Fruit fly (Drosophila melanogaster) whole organism, embryonic: Measurements from ENCODE around the gene Spn88Ea.

Source experiments
- Bdp1 ChIP-seq: fragments of 200-800 bp; sonication (Bioruptor generic); optimal IDR thresholded peaks from 3 replicates; lab custom pipeline; 2016; ENCODE audit warnings: missing biosample characterization, missing genetic modification characterization
- CG10979 ChIP-seq: fragments of 200-800 bp; sonication (Bioruptor generic); optimal IDR thresholded peaks from 2 replicates; lab custom pipeline; 2018; ENCODE audit warnings: missing biosample characterization, mild to moderate bottlenecking, missing genetic modification characterization, moderate library complexity
- CG11093 ChIP-seq: fragments of 200-800 bp; sonication (Bioruptor generic); IDR thresholded peaks from 3 replicates; pipeline ENCODE4 v1.3.6; 2022; ENCODE audit warnings: missing biosample characterization, missing genetic modification characterization
- CG11695 ChIP-seq: fragments of 200-800 bp; sonication (Bioruptor generic); IDR thresholded peaks from 3 replicates; pipeline ENCODE4 v1.3.6; 2022; ENCODE audit warnings: missing biosample characterization, missing genetic modification characterization
- CG13123 ChIP-seq: fragments of 200-800 bp; sonication (Bioruptor generic); optimal IDR thresholded peaks from 2 replicates; lab custom pipeline; 2016; ENCODE audit warnings: missing biosample characterization, missing genetic modification characterization
- CG13296 ChIP-seq: fragments of 200-800 bp; sonication (Bioruptor generic); optimal IDR thresholded peaks from 3 replicates; lab custom pipeline; 2018; ENCODE audit warnings: missing biosample characterization, mild to moderate bottlenecking, missing genetic modification characterization
- CG13624 ChIP-seq: fragments of 200-800 bp; sonication (Bioruptor generic); optimal IDR thresholded peaks from 2 replicates; lab custom pipeline; 2016; ENCODE audit warnings: missing biosample characterization, missing genetic modification characterization
- CG15514 ChIP-seq: fragments of 200-800 bp; sonication (Bioruptor generic); optimal IDR thresholded peaks from 3 replicates; lab custom pipeline; 2017; ENCODE audit warnings: missing biosample characterization, missing genetic modification characterization, mild to moderate bottlenecking, moderate library complexity, missing genetic modification reagents
- CG1832 ChIP-seq: fragments of 200-800 bp; sonication (Bioruptor generic); optimal IDR thresholded peaks from 2 replicates; lab custom pipeline; 2017; ENCODE audit warnings: missing biosample characterization, mild to moderate bottlenecking, missing genetic modification characterization, inconsistent platforms
- CG2120 ChIP-seq: fragments of 200-800 bp; sonication (Bioruptor generic); optimal IDR thresholded peaks from 3 replicates; lab custom pipeline; 2016; ENCODE audit warnings: missing biosample characterization, missing genetic modification characterization
- CG2678 ChIP-seq: fragments of 200-800 bp; sonication (Bioruptor generic); optimal IDR thresholded peaks from 3 replicates; lab custom pipeline; 2019; ENCODE audit warnings: missing biosample characterization, mild to moderate bottlenecking, missing genetic modification characterization, moderate library complexity
- CG30403 ChIP-seq: fragments of 200-800 bp; sonication (Bioruptor generic); optimal IDR thresholded peaks from 3 replicates; lab custom pipeline; 2016; ENCODE audit warnings: missing biosample characterization, missing genetic modification characterization
- CG34224 ChIP-seq: fragments of 200-800 bp; sonication (Bioruptor generic); IDR thresholded peaks from 3 replicates; pipeline ENCODE4 v1.3.6; 2022; ENCODE audit warnings: missing biosample characterization, missing genetic modification characterization; ENCODE audit not compliant: partially characterized antibody
- CG4707 ChIP-seq: fragments of 200-800 bp; sonication (Bioruptor generic); optimal IDR thresholded peaks from 2 replicates; lab custom pipeline; 2018; ENCODE audit warnings: missing biosample characterization, mild to moderate bottlenecking, missing genetic modification characterization, moderate library complexity
- CG6765 ChIP-seq: fragments of 200-800 bp; sonication (Bioruptor generic); optimal IDR thresholded peaks from 3 replicates; lab custom pipeline; 2017; ENCODE audit warnings: missing biosample characterization, mild to moderate bottlenecking, missing genetic modification characterization
- CG9215 ChIP-seq: fragments of 200-800 bp; sonication (Bioruptor generic); IDR thresholded peaks from 2 replicates; pipeline ENCODE4 v1.3.6; 2022; ENCODE audit warnings: missing biosample characterization, missing genetic modification characterization
- CG9797 ChIP-seq: fragments of 200-800 bp; sonication (Bioruptor generic); optimal IDR thresholded peaks from 3 replicates; lab custom pipeline; 2018; ENCODE audit warnings: missing biosample characterization, mild to moderate bottlenecking, missing genetic modification characterization
- D ChIP-seq, 2 experiments: fragments of 200-800 bp in 1 of 2; fragments of >200 bp in 1 of 2; sonication (Bioruptor generic) in 1 of 2; optimal IDR thresholded peaks; 2 replicates in 1 of 2; 3 replicates in 1 of 2; lab custom pipeline; 2017; ENCODE audit warnings: mild to moderate bottlenecking in 1 of 2, missing biosample characterization in 1 of 2, missing genetic modification characterization in 1 of 2, missing genetic modification reagents in 1 of 2
- Dref ChIP-seq: fragments of 200-800 bp; sonication (Bioruptor generic); IDR thresholded peaks from 2 replicates; pipeline ENCODE4 v1.3.6; 2022; ENCODE audit warnings: missing biosample characterization, missing genetic modification characterization
- Ets97D ChIP-seq: fragments of 200-800 bp; sonication (Bioruptor generic); optimal IDR thresholded peaks from 3 replicates; lab custom pipeline; 2016; ENCODE audit warnings: missing biosample characterization, missing genetic modification characterization
- Lpt ChIP-seq: fragments of >200 bp; optimal IDR thresholded peaks from 2 replicates; lab custom pipeline; 2018; ENCODE audit warnings: missing biosample characterization, missing genetic modification characterization
- MBD-R2 ChIP-seq: fragments of 200-800 bp; sonication (Bioruptor generic); IDR thresholded peaks from 2 replicates; pipeline ENCODE4 v1.3.6; 2022; ENCODE audit warnings: missing biosample characterization, missing genetic modification characterization
- Nf-YC ChIP-seq: fragments of 200-800 bp; optimal IDR thresholded peaks from 3 replicates; lab custom pipeline; 2019; ENCODE audit warnings: missing biosample characterization, mild to moderate bottlenecking, missing genetic modification characterization, moderate library complexity
- Oli ChIP-seq: fragments of 200-800 bp; sonication (Bioruptor generic); optimal IDR thresholded peaks from 2 replicates; lab custom pipeline; 2018; ENCODE audit warnings: missing biosample characterization, mild to moderate bottlenecking, missing genetic modification characterization, moderate library complexity
- Optix ChIP-seq: fragments of 200-800 bp; sonication (Bioruptor generic); IDR thresholded peaks from 3 replicates; pipeline ENCODE4 v1.3.6; 2022; ENCODE audit warnings: missing biosample characterization, missing genetic modification characterization
- Ptx1 ChIP-seq: fragments of 200-800 bp; sonication (Bioruptor generic); IDR thresholded peaks from 2 replicates; pipeline ENCODE4 v1.3.6; 2022; ENCODE audit warnings: missing biosample characterization, missing genetic modification characterization
- Side ChIP-seq: fragments of 200-800 bp; sonication (Bioruptor generic); optimal IDR thresholded peaks from 2 replicates; lab custom pipeline; 2016; ENCODE audit warnings: missing biosample characterization, missing genetic modification characterization
- Sox100B ChIP-seq: fragments of 200-800 bp; sonication (Bioruptor generic); optimal IDR thresholded peaks from 3 replicates; lab custom pipeline; 2018; ENCODE audit warnings: missing biosample characterization, mild to moderate bottlenecking, missing genetic modification characterization
- Usf ChIP-seq: fragments of 200-800 bp; sonication (Bioruptor generic); optimal IDR thresholded peaks from 2 replicates; lab custom pipeline; 2017; ENCODE audit warnings: missing genotype, missing biosample characterization, missing genetic modification characterization
- amos ChIP-seq: fragments of 200-800 bp; sonication (Bioruptor generic); IDR thresholded peaks from 2 replicates; pipeline ENCODE4 v1.3.6; 2022; ENCODE audit warnings: missing biosample characterization, missing genetic modification characterization; ENCODE audit not compliant: partially characterized antibody
- caup ChIP-seq: fragments of 200-800 bp; sonication (Bioruptor generic); optimal IDR thresholded peaks from 3 replicates; lab custom pipeline; 2017; ENCODE audit warnings: missing biosample characterization, mild to moderate bottlenecking, missing genetic modification characterization, moderate library complexity; ENCODE audit not compliant: severe bottlenecking
- cg ChIP-seq: fragments of 200-800 bp; sonication (Bioruptor generic); optimal IDR thresholded peaks from 3 replicates; lab custom pipeline; 2019; ENCODE audit warnings: missing biosample characterization, mild to moderate bottlenecking, missing genetic modification characterization, moderate library complexity
- dm ChIP-seq: fragments of 200-800 bp; sonication (Bioruptor generic); optimal IDR thresholded peaks from 3 replicates; lab custom pipeline; 2016; ENCODE audit warnings: missing biosample characterization, missing genetic modification characterization
- exex ChIP-seq: fragments of 200-800 bp; sonication (Bioruptor generic); optimal IDR thresholded peaks from 4 replicates; lab custom pipeline; 2018; ENCODE audit warnings: missing biosample characterization, mild to moderate bottlenecking, missing genetic modification characterization, moderate library complexity
- fru ChIP-seq: fragments of >200 bp; optimal IDR thresholded peaks from 2 replicates; lab custom pipeline; 2017
- mirr ChIP-seq: fragments of 200-800 bp; sonication (Bioruptor generic); optimal IDR thresholded peaks from 3 replicates; lab custom pipeline; 2018; ENCODE audit warnings: missing biosample characterization, mild to moderate bottlenecking, missing genetic modification characterization
- org-1 ChIP-seq: fragments of 200-800 bp; sonication (Bioruptor generic); optimal IDR thresholded peaks from 2 replicates; lab custom pipeline; 2017; ENCODE audit warnings: missing biosample characterization, missing genetic modification characterization
- pros ChIP-seq: fragments of 200-800 bp; sonication (Bioruptor generic); optimal IDR thresholded peaks from 3 replicates; lab custom pipeline; 2019; ENCODE audit warnings: missing biosample characterization, mild to moderate bottlenecking, missing genetic modification characterization, moderate library complexity
- ranshi ChIP-seq: fragments of 200-800 bp; sonication (Bioruptor generic); IDR thresholded peaks from 2 replicates; pipeline ENCODE4 v1.3.6; 2022; ENCODE audit warnings: missing biosample characterization, missing genetic modification characterization
- slou ChIP-seq: fragments of 200-800 bp; sonication (Bioruptor generic); optimal IDR thresholded peaks from 3 replicates; lab custom pipeline; 2016; ENCODE audit warnings: missing biosample characterization, missing genetic modification characterization
- so ChIP-seq: fragments of 200-800 bp; sonication (Bioruptor generic); IDR thresholded peaks from 3 replicates; pipeline ENCODE4 v1.3.6; 2022; ENCODE audit warnings: missing biosample characterization, missing genetic modification characterization
- sug ChIP-seq: fragments of 200-800 bp; optimal IDR thresholded peaks from 2 replicates; lab custom pipeline; 2019; ENCODE audit warnings: missing biosample characterization, mild to moderate bottlenecking, missing genetic modification characterization, moderate library complexity
- tin ChIP-seq: fragments of 200-800 bp; sonication (Bioruptor generic); optimal IDR thresholded peaks from 3 replicates; lab custom pipeline; 2016; ENCODE audit warnings: missing biosample characterization, missing genetic modification characterization
- ttk ChIP-seq: fragments of 200-800 bp; sonication (Bioruptor generic); IDR thresholded peaks from 2 replicates; pipeline ENCODE4 v2.1.2; 2022; ENCODE audit warnings: missing biosample characterization, missing genetic modification characterization
- twi ChIP-seq: fragments of 200-800 bp; optimal IDR thresholded peaks from 2 replicates; lab custom pipeline; 2019; ENCODE audit warnings: missing biosample characterization, mild to moderate bottlenecking, missing genetic modification characterization, moderate library complexity
- vfl ChIP-seq: fragments of 200-800 bp; sonication (Bioruptor generic); optimal IDR thresholded peaks from 2 replicates; lab custom pipeline; 2016; ENCODE audit warnings: missing biosample characterization, missing genetic modification characterization
- vvl ChIP-seq: fragments of 200-800 bp; sonication (Bioruptor generic); IDR thresholded peaks from 2 replicates; pipeline ENCODE4 v1.3.6; 2022; ENCODE audit warnings: missing biosample characterization, missing genetic modification characterization

The Spn88Ea gene

dm6 chr3R:15231635-15232138 lies 25.4 kb upstream of the Spn88Ea start (continued):
- TF ChIP-seq caup (GFP tag; lab: Kevin White, UChicago) = no peak
- no peak for TF ChIP-seq Optix (GFP tag; lab: Robert Waterston, UW)
- TF ChIP-seq Ptx1 (GFP tag; lab: Robert Waterston, UW) = no peak
- no peak for TF ChIP-seq CG4707 (GFP tag; lab: Kevin White, UChicago)
- TF ChIP-seq Ets97D (GFP tag; lab: Kevin White, UChicago) = no peak
- no peak for TF ChIP-seq slou (GFP tag; lab: Kevin White, UChicago)
- no peak for TF ChIP-seq Side (GFP tag; lab: Kevin White, UChicago)
- no peak for TF ChIP-seq cg (GFP tag; lab: Kevin White, UChicago)
- no peak for TF ChIP-seq Nf-YC (tag; lab: Kevin White, UChicago)
- no peak for TF ChIP-seq CG1832
- TF ChIP-seq pros (GFP tag; lab: Kevin White, UChicago) = no peak
- TF ChIP-seq ranshi (GFP tag; lab: Robert Waterston, UW) = no peak
- no peak for TF ChIP-seq CG9215 (GFP tag; lab: Robert Waterston, UW)
- TF ChIP-seq amos = no peak
- TF ChIP-seq CG13624 (GFP tag; lab: Kevin White, UChicago) = no peak
- TF ChIP-seq, all 482 proteins: peak for 16

DNA sequence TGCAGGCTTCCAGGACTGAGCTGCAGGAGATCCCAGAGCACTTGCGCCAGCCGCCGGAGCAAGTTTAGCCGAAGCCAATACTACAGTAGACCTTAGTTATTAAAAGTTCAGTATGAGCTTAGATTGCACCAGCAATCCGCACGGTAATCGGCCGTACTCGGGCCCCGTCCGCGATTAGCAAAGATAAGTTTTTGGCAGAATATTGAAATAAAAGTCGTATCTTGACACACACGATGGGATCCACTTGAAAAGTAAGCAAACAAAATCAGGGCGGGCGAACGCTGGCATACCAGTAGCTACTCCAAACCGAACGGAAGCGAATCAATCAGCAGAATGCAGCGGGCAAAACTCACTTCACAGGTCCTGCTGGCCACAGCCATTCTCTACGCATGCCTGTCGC lies 24.0 kb upstream of the Spn88Ea start, which contains the start of gene CG34316:
Gene CG34316 (plus strand): TSS at position 301 of the 400 bp plus-strand sequence.
- TF ChIP-seq sug (tag; lab: Kevin White, UChicago) (peak; percentile 55), exex (peak; percentile 30), CG2120 (GFP tag; lab: Kevin White, UChicago) (no peak), D (optimal IDR thresholded peaks at IDR 0.05; lab: Kevin White, UChicago) (no peak), D (GFP tag; optimal IDR thresholded peaks at IDR 0.05; lab: Kevin White, UChicago) (no peak)

dm6 chr3R:15229329-15229876 lies 23.2 kb upstream of the Spn88Ea start, which contains the start of the genes Art3 and mRpS10:
Gene Art3 (minus strand): TSS chr3R:15229408.
Gene mRpS10 (plus strand): TSS chr3R:15229665.
- TF ChIP-seq twi (tag; lab: Kevin White, UChicago) (peak; percentile 100), mirr (GFP tag; lab: Kevin White, UChicago) (peak; percentile 100), vfl (peak; percentile 99), Usf (GFP tag; lab: Kevin White, UChicago) (peak; percentile 100), tin (GFP tag; lab: Kevin White, UChicago) (peak; percentile 100), CG10979 (tag; lab: Kevin White, UChicago) (peak; percentile 100), CG15514 (GFP tag; lab: Kevin White, UChicago) (peak; percentile 96), dm (GFP tag; lab: Kevin White, UChicago) (peak; percentile 100), so (GFP tag; lab: Robert Waterston, UW) (peak; percentile 100), Bdp1 (GFP tag; lab: Kevin White, UChicago) (peak; percentile 96), CG11093 (peak; percentile 100), CG6765 (GFP tag; lab: Kevin White, UChicago) (peak; percentile 99), vvl (GFP tag; lab: Robert Waterston, UW) (peak; percentile 100), MBD-R2 (peak; percentile 100), org-1 (GFP tag; lab: Kevin White, UChicago) (peak; percentile 100), ttk (GFP tag; lab: Robert Waterston, UW) (peak; percentile 100), CG30403 (GFP tag; lab: Kevin White, UChicago) (peak; percentile 100), D (optimal IDR thresholded peaks at IDR 0.05; lab: Kevin White, UChicago) (no peak), D (GFP tag; optimal IDR thresholded peaks at IDR 0.05; lab: Kevin White, UChicago) (peak; percentile 100), CG11695 (GFP tag; lab: Robert Waterston, UW) (peak; percentile 100), CG13123 (peak; percentile 100), CG2678 (peak; percentile 100), Oli (tag; lab: Kevin White, UChicago) (peak; percentile 100), CG13296 (peak; percentile 100), Sox100B (peak; percentile 100), fru (lab: Kevin White, UChicago) (no peak), Lpt (GFP tag; lab: Kevin White, UChicago) (no peak), CG9797 (peak; percentile 87), Dref (GFP tag; lab: Robert Waterston, UW) (peak; percentile 55), CG34224 (GFP tag; lab: Robert Waterston, UW) (peak; percentile 26; the same call in 1 of the 3 replicates)
